Fruit fly (Drosophila melanogaster): ENCODE data around the gene CG32817.

The CG32817 gene

DNA sequence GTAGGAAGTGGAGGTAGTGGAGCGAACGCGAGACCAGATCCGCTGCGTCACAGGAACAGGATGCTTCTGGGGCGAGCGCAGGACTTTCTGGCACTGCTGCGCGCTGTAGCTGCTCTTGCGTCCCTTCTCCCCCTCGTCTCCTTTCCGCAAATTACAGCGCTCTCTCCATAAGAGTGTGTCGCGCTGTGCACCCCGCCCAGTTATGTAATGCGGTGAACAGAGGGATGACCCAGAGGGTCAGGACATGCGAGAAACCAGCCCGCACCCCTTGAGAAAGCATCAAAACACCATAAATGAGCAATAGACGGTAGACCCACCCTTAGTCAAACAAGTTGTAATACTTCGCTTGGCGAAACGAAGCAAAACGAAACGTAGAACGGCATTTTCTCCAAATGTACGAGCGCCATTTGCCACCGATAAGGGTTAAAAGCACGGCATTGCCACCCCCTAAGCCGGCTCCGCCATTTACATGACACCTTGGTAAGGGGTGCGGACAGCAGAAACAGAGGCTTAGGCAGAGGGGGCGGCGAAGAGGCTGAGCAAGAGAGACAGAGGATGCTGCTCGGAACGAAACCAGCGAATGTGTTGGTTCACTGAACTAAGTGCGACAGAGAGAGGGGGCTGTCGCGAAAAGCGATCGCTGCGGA is 41.5 kb downstream of the CG32817 start (continued):
- TF ChIP-seq CG3281 (GFP tag; optimal IDR thresholded peaks at IDR 0.05) (no peak), CHES-1-like (GFP tag; optimal IDR thresholded peaks at IDR 0.05) (no peak), CG3163 (GFP tag; optimal IDR thresholded peaks at IDR 0.05) (no peak), CG30431 (GFP tag; optimal IDR thresholded peaks at IDR 0.05) (no peak), CG15514 (GFP tag; optimal IDR thresholded peaks at IDR 0.05) (peak; percentile 21), CG1832 (GFP tag; optimal IDR thresholded peaks at IDR 0.05) (peak; percentile 65), Deaf1 (tag; optimal IDR thresholded peaks at IDR 0.05) (peak; percentile 78), wek (GFP tag; optimal IDR thresholded peaks at IDR 0.05) (no peak), dmrt11E (tag; optimal IDR thresholded peaks at IDR 0.05) (no peak), ind (GFP tag; optimal IDR thresholded peaks at IDR 0.05) (no peak), sc (optimal IDR thresholded peaks at IDR 0.05) (no peak), sc (GFP tag; optimal IDR thresholded peaks at IDR 0.05) (no peak), Gsc (GFP tag; IDR thresholded peaks at IDR 0.05) (no peak), CG9932 (GFP tag; IDR thresholded peaks at IDR 0.05) (no peak), CG33557 (GFP tag; optimal IDR thresholded peaks at IDR 0.05) (no peak), Drgx (GFP tag; IDR thresholded peaks at IDR 0.05) (no peak), mirr (GFP tag; optimal IDR thresholded peaks at IDR 0.05) (no peak), sd (tag; optimal IDR thresholded peaks at IDR 0.05) (no peak), Med (GFP tag) (peak; percentile 43), dysf (GFP tag; IDR thresholded peaks at IDR 0.05) (no peak), CG12299 (tag; optimal IDR thresholded peaks at IDR 0.05) (no peak), Dek (tag; optimal IDR thresholded peaks at IDR 0.05) (no peak), CG6272 (GFP tag; IDR thresholded peaks at IDR 0.05) (no peak), Usf (GFP tag; optimal IDR thresholded peaks at IDR 0.05) (no peak), dpn (GFP tag; optimal IDR thresholded peaks at IDR 0.05) (no peak), slp2 (GFP tag; optimal IDR thresholded peaks at IDR 0.05) (no peak), en (GFP tag; optimal IDR thresholded peaks at IDR 0.05) (no peak), CG18764 (GFP tag; optimal IDR thresholded peaks at IDR 0.05) (no peak), crc (GFP tag; optimal IDR thresholded peaks at IDR 0.05) (no peak), nom (GFP tag; optimal IDR thresholded peaks at IDR 0.05) (no peak), vfl (GFP tag; optimal IDR thresholded peaks at IDR 0.05) (no peak), lov (optimal IDR thresholded peaks at IDR 0.05) (no peak), lov (GFP tag; IDR thresholded peaks at IDR 0.05) (no peak), CG11560 (tag; IDR thresholded peaks at IDR 0.05) (no peak), CG1603 (tag; optimal IDR thresholded peaks at IDR 0.05) (no peak), esg (GFP tag; conservative IDR thresholded peaks at IDR 0.05) (no peak), HHEX (GFP tag; optimal IDR thresholded peaks at IDR 0.05) (no peak), ci (GFP tag; IDR thresholded peaks at IDR 0.05) (no peak), zen2 (GFP tag; IDR thresholded peaks at IDR 0.05; ENCODE audit: partially characterized antibody) (no peak), MESR4 (GFP tag; optimal IDR thresholded peaks at IDR 0.05) (no peak), fru (optimal IDR thresholded peaks at IDR 0.05) (no peak), Taf1 (GFP tag; IDR thresholded peaks at IDR 0.05) (no peak), Nf-YC (tag; optimal IDR thresholded peaks at IDR 0.05) (peak; percentile 82), Abd-B (GFP tag; optimal IDR thresholded peaks at IDR 0.05) (no peak), maf-S (GFP tag; optimal IDR thresholded peaks at IDR 0.05) (no peak), CG12236 (GFP tag; optimal IDR thresholded peaks at IDR 0.05) (no peak), Hey (tag; optimal IDR thresholded peaks at IDR 0.05) (no peak), Atf6 (GFP tag; IDR thresholded peaks at IDR 0.05) (no peak)

Data from whole organism, embryonic.